Fruit fly (Drosophila melanogaster): Measurements from ENCODE around the gene CG17272.

The CG17272 gene

dm6 chr3R:20859845-20860244 is 35.8 kb upstream of the CG17272 start, which contains the start of gene Ir93a:
Ir93a (minus strand) TSS chr3R:20859945.
- TF ChIP-seq Mes4 (GFP tag; optimal IDR thresholded peaks at IDR 0.05) (no peak), CG15601 (tag; optimal IDR thresholded peaks at IDR 0.05) (no peak), scrt (GFP tag; optimal IDR thresholded peaks at IDR 0.05) (no peak), CG8388 (GFP tag; optimal IDR thresholded peaks at IDR 0.05) (no peak), CG6791 (GFP tag; IDR thresholded peaks at IDR 0.05; ENCODE audit: partially characterized antibody) (no peak), CG6689 (GFP tag; IDR thresholded peaks at IDR 0.05) (no peak), CG8924 (tag; optimal IDR thresholded peaks at IDR 0.05) (no peak), CG12391 (tag; optimal IDR thresholded peaks at IDR 0.05) (no peak), btn (GFP tag; optimal IDR thresholded peaks at IDR 0.05) (no peak), jumu (GFP tag; optimal IDR thresholded peaks at IDR 0.05) (no peak), CG12219 (GFP tag; optimal IDR thresholded peaks at IDR 0.05) (no peak), tin (GFP tag; optimal IDR thresholded peaks at IDR 0.05) (no peak), CG2202 (tag; optimal IDR thresholded peaks at IDR 0.05) (no peak), Dek (tag; optimal IDR thresholded peaks at IDR 0.05) (no peak), CG2129 (GFP tag; IDR thresholded peaks at IDR 0.05; ENCODE audit: partially characterized antibody) (no peak), maf-S (GFP tag; optimal IDR thresholded peaks at IDR 0.05) (no peak), CG3995 (GFP tag; optimal IDR thresholded peaks at IDR 0.05) (no peak), Adf1 (GFP tag; IDR thresholded peaks at IDR 0.05) (no peak), CG15514 (GFP tag; optimal IDR thresholded peaks at IDR 0.05) (no peak)

DNA sequence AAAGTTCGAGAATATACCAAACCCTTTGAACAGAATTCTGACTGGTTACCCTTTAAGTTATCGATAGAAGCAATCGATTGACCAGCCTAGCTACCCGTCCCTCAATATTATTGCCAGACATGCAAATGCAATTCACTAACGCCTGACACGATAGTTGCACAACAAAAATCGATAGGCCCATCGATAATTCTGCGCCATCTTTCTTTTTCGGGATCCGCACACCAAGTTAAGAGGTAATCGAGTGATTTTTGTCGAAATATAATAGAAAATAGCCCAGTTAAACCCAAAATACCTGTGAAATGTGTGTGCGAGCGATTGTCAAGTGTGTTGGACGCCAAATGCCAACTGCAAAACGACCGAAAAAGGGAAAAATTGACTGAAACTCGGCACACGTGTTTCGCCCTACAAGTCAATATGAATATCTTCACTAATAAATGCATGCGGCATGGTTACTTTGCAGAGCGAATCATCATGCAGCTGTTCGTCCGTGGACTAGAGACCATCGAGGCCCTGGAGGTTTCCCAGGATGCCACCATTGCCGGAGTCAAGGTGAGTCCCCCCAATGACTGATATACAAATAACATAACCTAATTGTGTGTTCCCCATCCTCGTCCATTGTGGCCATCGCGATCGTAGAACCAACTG is 26.5 kb upstream of the CG17272 start, which contains the start of gene RpS30:
TSS of gene RpS30 (plus strand) at position 122 of the 645 bp plus-strand sequence.
- TF ChIP-seq CG9932 (GFP tag; IDR thresholded peaks at IDR 0.05) (peak; percentile 70; the same call in 1 of the 2 replicates), CG4282 (GFP tag; optimal IDR thresholded peaks at IDR 0.05) (peak; percentile 17), CG2678 (tag; optimal IDR thresholded peaks at IDR 0.05) (no peak), CG6254 (GFP tag; optimal IDR thresholded peaks at IDR 0.05) (no peak), sr (GFP tag; IDR thresholded peaks at IDR 0.05) (no peak), nmo (GFP tag; optimal IDR thresholded peaks at IDR 0.05) (peak; percentile 72), dmrt99B (tag; optimal IDR thresholded peaks at IDR 0.05) (no peak), CG1602 (GFP tag; optimal IDR thresholded peaks at IDR 0.05) (no peak), CG14050 (GFP tag; IDR thresholded peaks at IDR 0.05) (no peak), bab2 (GFP tag; optimal IDR thresholded peaks at IDR 0.05) (no peak), nau (GFP tag; optimal IDR thresholded peaks at IDR 0.05) (peak; percentile 2), bbx (GFP tag; IDR thresholded peaks at IDR 0.05; ENCODE audit: partially characterized antibody) (peak; percentile 98), Meics (GFP tag; optimal IDR thresholded peaks at IDR 0.05) (peak; percentile 38), CG8765 (GFP tag; IDR thresholded peaks at IDR 0.05) (no peak), CG16863 (GFP tag; optimal IDR thresholded peaks at IDR 0.05) (no peak), CG18262 (tag; optimal IDR thresholded peaks at IDR 0.05) (peak; percentile 40), sens-2 (GFP tag; IDR thresholded peaks at IDR 0.05) (no peak), CG4854 (GFP tag; optimal IDR thresholded peaks at IDR 0.05) (peak; percentile 33), CG10274 (GFP tag; optimal IDR thresholded peaks at IDR 0.05) (no peak), H15 (GFP tag; IDR thresholded peaks at IDR 0.05) (no peak; the same call in 2 of the 3 replicates), Optix (GFP tag; IDR thresholded peaks at IDR 0.05) (no peak), CG4328 (GFP tag; optimal IDR thresholded peaks at IDR 0.05) (no peak), Lim3 (GFP tag; IDR thresholded peaks at IDR 0.05) (no peak), fd3F (GFP tag; optimal IDR thresholded peaks at IDR 0.05) (no peak), salm (tag; optimal IDR thresholded peaks at IDR 0.05) (peak; percentile 26), Nf-YB (GFP tag; optimal IDR thresholded peaks at IDR 0.05) (peak; percentile 44), emc (GFP tag; optimal IDR thresholded peaks at IDR 0.05) (no peak), CG2202 (tag; optimal IDR thresholded peaks at IDR 0.05) (peak; percentile 8), Chrac-16 (GFP tag; optimal IDR thresholded peaks at IDR 0.05) (no peak), Gsc (GFP tag; IDR thresholded peaks at IDR 0.05) (no peak), CG6272 (GFP tag; IDR thresholded peaks at IDR 0.05) (no peak), Mad (GFP tag; optimal IDR thresholded peaks at IDR 0.05) (peak; percentile 48)
